Fruit fly (Drosophila melanogaster) whole organism, prepupa: Measurements from ENCODE around the gene Sfp24Ba.
A peak's percentile ranks its signal among the peaks of the same experiment; 100 is the strongest.

Experiments used
- Blimp-1 ChIP-seq: fragments of 200-800 bp; sonication (Bioruptor generic); optimal IDR thresholded peaks from 3 replicates; lab custom pipeline; 2017; ENCODE audit warnings: missing biosample characterization, missing genetic modification characterization, mild to moderate bottlenecking, moderate library complexity, missing genetic modification reagents
- CG10669 ChIP-seq: fragments of 200-800 bp; sonication (Bioruptor generic); optimal IDR thresholded peaks from 3 replicates; lab custom pipeline; 2018; ENCODE audit warnings: missing biosample characterization, mild to moderate bottlenecking, missing genetic modification characterization, moderate library complexity
- CG11294 ChIP-seq: fragments of 200-800 bp; sonication (Bioruptor generic); IDR thresholded peaks from 2 replicates; pipeline ENCODE4 v1.3.6; 2022; ENCODE audit warnings: missing biosample characterization, missing genetic modification characterization
- CG11762 ChIP-seq: fragments of 200-800 bp; sonication (Bioruptor generic); optimal IDR thresholded peaks from 3 replicates; lab custom pipeline; 2016; ENCODE audit warnings: missing biosample characterization, missing genetic modification characterization; ENCODE audit not compliant: insufficient read depth
- CG11902 ChIP-seq: fragments of 200-800 bp; sonication (Bioruptor generic); optimal IDR thresholded peaks from 3 replicates; lab custom pipeline; 2016; ENCODE audit warnings: missing biosample characterization, missing genetic modification characterization
- CG15336 ChIP-seq: fragments of 200-800 bp; sonication (Bioruptor generic); IDR thresholded peaks from 2 replicates; pipeline ENCODE4 v1.3.6; 2022; ENCODE audit warnings: missing biosample characterization, missing genetic modification characterization
- CG1621 ChIP-seq: fragments of 200-800 bp; sonication (Bioruptor generic); optimal IDR thresholded peaks from 3 replicates; lab custom pipeline; 2018; ENCODE audit warnings: missing biosample characterization, mild to moderate bottlenecking, missing genetic modification characterization
- CG16779 ChIP-seq: fragments of 200-800 bp; sonication (Bioruptor generic); optimal IDR thresholded peaks from 3 replicates; lab custom pipeline; 2017; ENCODE audit warnings: missing biosample characterization, mild to moderate bottlenecking, missing genetic modification characterization
- CG3032 ChIP-seq: fragments of 200-800 bp; optimal IDR thresholded peaks from 2 replicates; lab custom pipeline; 2019; ENCODE audit warnings: missing biosample characterization, mild to moderate bottlenecking, missing genetic modification characterization, moderate library complexity
- CG31627 ChIP-seq: fragments of 200-800 bp; sonication (Bioruptor generic); optimal IDR thresholded peaks from 3 replicates; lab custom pipeline; 2016; ENCODE audit warnings: missing biosample characterization, missing genetic modification characterization
- CG32006 ChIP-seq: fragments of 200-800 bp; sonication (Bioruptor generic); optimal IDR thresholded peaks from 3 replicates; lab custom pipeline; 2017; ENCODE audit warnings: missing biosample characterization, mild to moderate bottlenecking, missing genetic modification characterization
- CG34406 ChIP-seq: fragments of 200-800 bp; sonication (Bioruptor generic); optimal IDR thresholded peaks from 3 replicates; lab custom pipeline; 2016; ENCODE audit warnings: missing biosample characterization, missing genetic modification characterization
- CG3919 ChIP-seq: fragments of 200-800 bp; sonication (Bioruptor generic); optimal IDR thresholded peaks from 3 replicates; lab custom pipeline; 2016; ENCODE audit warnings: missing biosample characterization, missing genetic modification characterization
- CG4318 ChIP-seq: fragments of 200-800 bp; sonication (Bioruptor generic); optimal IDR thresholded peaks from 3 replicates; lab custom pipeline; 2017; ENCODE audit warnings: missing biosample characterization, mild to moderate bottlenecking, missing genetic modification characterization
- CG6276 ChIP-seq: fragments of 200-800 bp; sonication (Bioruptor generic); optimal IDR thresholded peaks from 2 replicates; lab custom pipeline; 2017; ENCODE audit warnings: missing biosample characterization, mild to moderate bottlenecking, missing genetic modification characterization
- CG6792 ChIP-seq: fragments of 200-800 bp; sonication (Bioruptor generic); optimal IDR thresholded peaks from 3 replicates; lab custom pipeline; 2016; ENCODE audit warnings: missing biosample characterization, missing genetic modification characterization
- CG7368 ChIP-seq: fragments of 200-800 bp; sonication (Bioruptor generic); optimal IDR thresholded peaks from 3 replicates; lab custom pipeline; 2016; ENCODE audit warnings: missing biosample characterization, missing genetic modification characterization
- CG8119 ChIP-seq: fragments of 200-800 bp; sonication (Bioruptor generic); IDR thresholded peaks from 3 replicates; pipeline ENCODE4 v1.3.6; 2022; ENCODE audit warnings: missing biosample characterization, missing genetic modification characterization
- CG8319 ChIP-seq: fragments of 200-800 bp; sonication (Bioruptor generic); optimal IDR thresholded peaks from 3 replicates; lab custom pipeline; 2016; ENCODE audit warnings: missing biosample characterization, missing genetic modification characterization
- CG8632 ChIP-seq: fragments of 200-800 bp; sonication (Bioruptor generic); optimal IDR thresholded peaks from 3 replicates; lab custom pipeline; 2016; ENCODE audit warnings: missing biosample characterization, missing genetic modification characterization
- CG9139 ChIP-seq: fragments of 200-800 bp; sonication (Bioruptor generic); optimal IDR thresholded peaks from 3 replicates; lab custom pipeline; 2017; ENCODE audit warnings: missing biosample characterization, mild to moderate bottlenecking, missing genetic modification characterization
- Eip75B ChIP-seq: fragments of 200-800 bp; sonication (Bioruptor generic); optimal IDR thresholded peaks from 3 replicates; lab custom pipeline; 2016; ENCODE audit warnings: missing biosample characterization, missing genetic modification characterization
- Eip78C ChIP-seq: fragments of 200-800 bp; sonication (Bioruptor generic); peaks from one replicate; lab custom pipeline; 2016; ENCODE audit warnings: missing biosample characterization, missing genetic modification characterization
- Ets21C ChIP-seq: fragments of 200-800 bp; sonication (Bioruptor generic); optimal IDR thresholded peaks from 3 replicates; lab custom pipeline; 2016; ENCODE audit warnings: missing biosample characterization, missing genetic modification characterization
- Ets96B ChIP-seq: fragments of 200-800 bp; optimal IDR thresholded peaks from 2 replicates; lab custom pipeline; 2019; ENCODE audit warnings: missing biosample characterization, mild to moderate bottlenecking, missing genetic modification characterization, moderate library complexity
- Gug ChIP-seq: fragments of 200-800 bp; sonication (Bioruptor generic); IDR thresholded peaks from 2 replicates; pipeline ENCODE4 v1.3.6; 2022; ENCODE audit warnings: missing biosample characterization, missing genetic modification characterization
- Hr4 ChIP-seq: fragments of 200-800 bp; sonication (Bioruptor generic); optimal IDR thresholded peaks from 3 replicates; lab custom pipeline; 2016; ENCODE audit warnings: missing biosample characterization, missing genetic modification characterization
- Lpt ChIP-seq: fragments of 200-800 bp; sonication (Bioruptor generic); optimal IDR thresholded peaks from 3 replicates; lab custom pipeline; 2016; ENCODE audit warnings: missing biosample characterization, missing genetic modification characterization
- Met ChIP-seq: fragments of 200-800 bp; sonication (Bioruptor generic); optimal IDR thresholded peaks from 3 replicates; lab custom pipeline; 2016; ENCODE audit warnings: missing biosample characterization, missing genetic modification characterization
- Smox ChIP-seq: fragments of 200-800 bp; sonication (Bioruptor generic); optimal IDR thresholded peaks from 3 replicates; lab custom pipeline; 2016; ENCODE audit warnings: missing biosample characterization, missing genetic modification characterization
- Sox102F ChIP-seq: fragments of 200-800 bp; sonication (Bioruptor generic); optimal IDR thresholded peaks from 2 replicates; lab custom pipeline; 2016; ENCODE audit warnings: missing biosample characterization, mild to moderate bottlenecking, missing genetic modification characterization
- Sox14 ChIP-seq: fragments of 200-800 bp; sonication (Bioruptor generic); optimal IDR thresholded peaks from 3 replicates; lab custom pipeline; 2016; ENCODE audit warnings: missing biosample characterization, missing genetic modification characterization
- Sox15 ChIP-seq: fragments of 200-800 bp; sonication (Bioruptor generic); optimal IDR thresholded peaks from 3 replicates; lab custom pipeline; 2016; ENCODE audit warnings: missing biosample characterization, missing genetic modification characterization
- achi ChIP-seq: fragments of 200-800 bp; sonication (Bioruptor generic); optimal IDR thresholded peaks from 3 replicates; lab custom pipeline; 2016; ENCODE audit warnings: missing biosample characterization, missing genetic modification characterization
- acj6 ChIP-seq: fragments of 200-800 bp; sonication (Bioruptor generic); optimal IDR thresholded peaks from 3 replicates; lab custom pipeline; 2016; ENCODE audit warnings: missing biosample characterization, missing genetic modification characterization
- dac ChIP-seq: fragments of 200-800 bp; sonication (Bioruptor generic); optimal IDR thresholded peaks from 2 replicates; lab custom pipeline; 2017; ENCODE audit warnings: missing biosample characterization, mild to moderate bottlenecking, missing genetic modification characterization
- dsx ChIP-seq: fragments of 200-800 bp; optimal IDR thresholded peaks from 3 replicates; lab custom pipeline; 2019; ENCODE audit warnings: missing biosample characterization, mild to moderate bottlenecking, missing genetic modification characterization, moderate library complexity; ENCODE audit not compliant: poor library complexity, severe bottlenecking
- esn ChIP-seq: fragments of 200-800 bp; sonication (Bioruptor generic); optimal IDR thresholded peaks from 2 replicates; lab custom pipeline; 2016; ENCODE audit warnings: missing biosample characterization, mild to moderate bottlenecking, missing genetic modification characterization, moderate library complexity
- fd85E ChIP-seq: fragments of 200-800 bp; sonication (Bioruptor generic); optimal IDR thresholded peaks from 3 replicates; lab custom pipeline; 2016; ENCODE audit warnings: missing biosample characterization, missing genetic modification characterization
- fkh ChIP-seq: fragments of 200-800 bp; sonication (Bioruptor generic); optimal IDR thresholded peaks from 3 replicates; lab custom pipeline; 2017; ENCODE audit warnings: missing biosample characterization, mild to moderate bottlenecking, missing genetic modification characterization, moderate library complexity
- pdm3 ChIP-seq: fragments of 200-800 bp; sonication (Bioruptor generic); optimal IDR thresholded peaks from 3 replicates; lab custom pipeline; 2016; ENCODE audit warnings: missing biosample characterization, missing genetic modification characterization
- salr ChIP-seq, 2 experiments: fragments of 200-800 bp; sonication (Bioruptor generic); optimal IDR thresholded peaks; 3 replicates each; lab custom pipeline; 2016 to 2018; ENCODE audit warnings: missing biosample characterization in 2 of 2, missing genetic modification characterization in 2 of 2, mild to moderate bottlenecking in 1 of 2
- ss ChIP-seq, 2 experiments: fragments of 200-800 bp; sonication (Bioruptor generic); optimal IDR thresholded peaks; 2 replicates in 1 of 2; 3 replicates in 1 of 2; lab custom pipeline; 2017 to 2018; ENCODE audit warnings: mild to moderate bottlenecking in 2 of 2, missing biosample characterization in 2 of 2, missing genetic modification characterization in 2 of 2, moderate library complexity in 1 of 2
- svp ChIP-seq: fragments of 200-800 bp; sonication (Bioruptor generic); peaks from one replicate; lab custom pipeline; 2016; ENCODE audit warnings: missing biosample characterization, missing genetic modification characterization
- topi ChIP-seq: fragments of 200-800 bp; sonication (Bioruptor generic); optimal IDR thresholded peaks from 3 replicates; lab custom pipeline; 2016; ENCODE audit warnings: missing biosample characterization, missing genetic modification characterization
- vri ChIP-seq: fragments of 200-800 bp; sonication (Bioruptor generic); optimal IDR thresholded peaks from 3 replicates; lab custom pipeline; 2016; ENCODE audit warnings: missing biosample characterization, mild to moderate bottlenecking, missing genetic modification characterization

Sfp24Ba gene

DNA sequence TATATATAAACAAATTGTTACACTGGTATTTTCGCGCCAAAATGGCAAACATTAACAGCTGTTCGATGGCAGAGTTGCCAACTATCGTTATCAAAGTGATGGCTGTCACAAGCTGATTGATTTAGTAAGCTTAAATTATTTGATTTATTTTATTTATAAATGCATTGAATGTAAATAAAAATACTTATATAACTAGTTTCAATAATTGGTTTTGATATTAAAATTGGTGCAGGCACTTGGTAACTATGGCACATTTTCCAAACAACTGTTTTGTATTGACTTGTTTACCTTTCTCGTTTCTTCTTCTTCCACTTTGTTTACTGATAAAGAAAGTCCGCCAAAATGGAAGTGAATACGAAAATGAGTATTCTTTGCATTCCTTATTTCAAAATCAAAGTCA, 43.3 kb upstream of the Sfp24Ba start, which contains the start of gene cutlet:
TSS of gene cutlet (minus strand) at position 84 of the 400 bp plus-strand sequence.
- TF ChIP-seq achi (GFP tag; lab: Kevin White, UChicago) (peak; percentile 36), CG4318 (GFP tag; lab: Kevin White, UChicago) (no peak), CG15336 (no peak), Smox (GFP tag; lab: Kevin White, UChicago) (peak; percentile 16), svp (peak; percentile 63), fkh (GFP tag; lab: Kevin White, UChicago) (peak; percentile 93), Eip78C (GFP tag; lab: Kevin White, UChicago) (peak; percentile 54)

DNA sequence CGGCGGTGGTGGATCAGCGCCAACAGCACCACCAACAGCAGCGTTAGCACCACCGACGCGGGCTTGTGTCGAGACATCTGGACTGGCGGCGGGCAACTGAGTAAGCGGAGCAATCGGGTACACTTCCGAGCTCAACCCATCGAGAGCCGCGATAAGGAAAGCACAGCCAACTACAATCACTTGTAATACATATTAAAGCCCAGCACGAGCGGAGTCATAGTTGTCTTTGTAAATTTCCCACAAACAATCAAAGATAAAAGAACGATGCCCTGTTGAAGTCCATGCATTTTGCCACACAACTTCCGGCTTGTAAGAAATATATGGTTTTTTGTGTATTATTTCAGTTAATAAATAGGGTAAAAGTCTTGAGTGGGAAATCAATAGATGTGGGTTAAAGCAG, 38.6 kb upstream of the Sfp24Ba start, which contains the start of gene CG31777:
TSS of gene CG31777 (minus strand) at position 101 of the 400 bp plus-strand sequence.
- TF ChIP-seq salr (GFP tag; optimal IDR thresholded peaks at IDR 0.05; lab: Kevin White, UChicago) (no peak), svp (peak; percentile 71), esn (no peak), Sox14 (GFP tag; lab: Kevin White, UChicago) (no peak), CG11294 (GFP tag; lab: Robert Waterston, UW) (no peak)

DNA sequence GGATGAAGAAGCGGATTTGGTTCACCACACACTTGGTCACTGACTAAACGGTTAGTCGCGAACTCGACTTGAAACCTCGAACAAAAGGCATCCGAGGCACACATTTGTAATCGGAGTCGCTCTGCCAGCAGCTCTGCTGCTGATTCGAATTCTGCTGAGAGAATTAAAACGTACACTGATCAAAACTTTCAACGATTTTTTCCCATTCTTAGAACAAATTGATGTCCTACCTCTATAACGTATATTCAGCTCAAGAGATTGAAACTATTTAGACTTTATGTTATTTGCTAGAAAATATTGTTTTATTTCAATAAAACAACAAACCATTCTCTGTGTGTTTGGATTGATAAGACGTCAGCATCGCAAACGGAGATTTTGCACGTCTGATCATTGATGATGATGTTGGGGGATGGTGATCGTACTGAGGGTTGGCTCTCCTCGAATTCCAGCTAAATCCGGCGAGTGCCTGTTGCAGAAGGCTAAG, 37.1 kb upstream of the Sfp24Ba start, which contains the start of gene CG31778:
TSS of gene CG31778 (minus strand) at position 51 of the 484 bp plus-strand sequence.
- TF ChIP-seq CG7368 (GFP tag; lab: Kevin White, UChicago) (peak; percentile 68), salr (GFP tag; optimal IDR thresholded peaks at IDR 0.05; lab: Kevin White, UChicago) (peak; percentile 32 to 49), CG9139 (no peak), CG11902 (GFP tag; lab: Kevin White, UChicago) (peak; percentile 60), CG8119 (GFP tag; lab: Robert Waterston, UW) (peak; percentile 67), Gug (0 out of 2 replicates have a peak, but pooled peaks have one; percentile 37), dsx (peak; percentile 60), Eip78C (GFP tag; lab: Kevin White, UChicago) (peak; percentile 94), CG16779 (tag; lab: Kevin White, UChicago) (peak; percentile 62), Hr4 (GFP tag; lab: Kevin White, UChicago) (peak; percentile 62), CG11762 (GFP tag; lab: Kevin White, UChicago) (peak; percentile 48), CG3032 (tag; lab: Kevin White, UChicago) (peak; percentile 73), Eip75B (peak; percentile 77), Sox15 (GFP tag; lab: Kevin White, UChicago) (peak; percentile 58), dac (no peak), Sox102F (peak; percentile 92), acj6 (GFP tag; lab: Kevin White, UChicago) (peak; percentile 76), CG10669 (GFP tag; lab: Kevin White, UChicago) (peak; percentile 73), Lpt (GFP tag; lab: Kevin White, UChicago) (peak; percentile 20), Met (GFP tag; lab: Kevin White, UChicago) (peak; percentile 86), esn (peak; percentile 93), Blimp-1 (GFP tag; lab: Kevin White, UChicago) (peak; percentile 67), vri (GFP tag; lab: Kevin White, UChicago) (peak; percentile 78), CG6792 (GFP tag; lab: Kevin White, UChicago) (peak; percentile 79), fkh (GFP tag; lab: Kevin White, UChicago) (no peak), fd85E (GFP tag; lab: Kevin White, UChicago) (peak; percentile 6), Smox (GFP tag; lab: Kevin White, UChicago) (peak; percentile 85), CG3919 (peak; percentile 73), CG8632 (GFP tag; lab: Kevin White, UChicago) (peak; percentile 75), CG34406 (peak; percentile 64), CG4318 (GFP tag; lab: Kevin White, UChicago) (peak; percentile 24), Ets21C (GFP tag; lab: Kevin White, UChicago) (peak; percentile 76), CG1621 (tag; lab: Kevin White, UChicago) (peak; percentile 75), svp (peak; percentile 97), pdm3 (GFP tag; lab: Kevin White, UChicago) (peak; percentile 83), CG31627 (GFP tag; lab: Kevin White, UChicago) (peak; percentile 89), Ets96B (peak; percentile 79), CG6276 (GFP tag; lab: Kevin White, UChicago) (peak; percentile 61), ss (GFP tag; optimal IDR thresholded peaks at IDR 0.05; lab: Kevin White, UChicago) (peak; percentile 31 to 53), topi (GFP tag; lab: Kevin White, UChicago) (peak; percentile 84), CG8319 (GFP tag; lab: Kevin White, UChicago) (peak; percentile 46), CG32006 (peak; percentile 69)
